Worm (Caenorhabditis elegans): ENCODE measurements around the gene nkb-3.

DNA sequence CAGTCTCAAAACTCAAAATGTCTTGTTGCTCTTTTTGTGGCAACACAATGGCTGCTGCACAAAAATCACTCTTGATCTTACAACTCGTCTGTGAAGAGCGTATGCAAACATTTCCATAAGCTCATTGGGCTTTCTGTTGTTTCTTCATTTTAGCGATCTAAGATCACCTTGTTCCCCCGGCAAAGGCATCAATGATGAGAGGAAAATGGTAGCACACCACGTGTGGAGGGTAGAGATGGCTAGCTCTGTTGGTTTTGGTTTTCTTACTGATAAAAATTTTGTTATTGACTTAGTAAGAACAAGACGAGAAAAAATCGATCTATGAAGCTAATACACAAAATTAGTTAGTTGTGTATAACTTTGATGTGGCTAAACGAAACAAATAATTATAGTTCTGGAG lies 22.4 kb downstream of the nkb-3 start:
- no peak for TF ChIP-seq egl-27 (tag; optimal IDR thresholded peaks at IDR 0.05)
- no peak for TF ChIP-seq egl-5 (tag; optimal IDR thresholded peaks at IDR 0.05)
- no peak for TF ChIP-seq ceh-82 (tag; optimal IDR thresholded peaks at IDR 0.05)
- no peak for TF ChIP-seq ztf-11 (tag; optimal IDR thresholded peaks at IDR 0.05)
- no peak for TF ChIP-seq lin-39 (tag; optimal IDR thresholded peaks at IDR 0.05)
- no peak for TF ChIP-seq unc-62 (GFP tag; optimal IDR thresholded peaks at IDR 0.05)
